Worm (Caenorhabditis elegans) whole organism, mixed stage, embryonic: ENCODE results near the gene C05B5.11.
A peak's percentile ranks its signal among the peaks of the same experiment; 100 is the strongest.

Experiments used
- ces-1 ChIP-seq: fragments of 150-350 bp; optimal IDR thresholded peaks from 2 replicates; lab custom pipeline; 2014; ENCODE audit warnings: missing biosample characterization, missing genetic modification reagents, missing genetic modification characterization
- flh-1 ChIP-seq: fragments of 200-800 bp; sonication (Bioruptor generic); optimal IDR thresholded peaks from 2 replicates; lab custom pipeline; 2018; ENCODE audit warnings: mild to moderate bottlenecking, missing genetic modification characterization, moderate library complexity, missing compliant biosample characterization
- lin-13 ChIP-seq: fragments of 150-350 bp; optimal IDR thresholded peaks from 2 replicates; lab custom pipeline; 2014; ENCODE audit warnings: missing biosample characterization, missing genetic modification characterization
- lsy-2 ChIP-seq: fragments of 150-350 bp; optimal IDR thresholded peaks from 2 replicates; lab custom pipeline; 2014; ENCODE audit warnings: missing biosample characterization, missing genetic modification characterization
- nhr-237 ChIP-seq: fragments of 150-350 bp; optimal IDR thresholded peaks from 2 replicates; lab custom pipeline; 2014; ENCODE audit warnings: missing biosample characterization, missing genetic modification characterization
- pha-4 ChIP-seq: fragments of 150-350 bp; optimal IDR thresholded peaks from 2 replicates; lab custom pipeline; 2018; ENCODE audit warnings: missing biosample characterization, missing genetic modification reagents, missing genetic modification characterization
- snpc-4 ChIP-seq: fragments of 150-350 bp; optimal IDR thresholded peaks from 2 replicates; lab custom pipeline; 2014; ENCODE audit warnings: missing biosample characterization, missing genetic modification characterization
- tbx-8 ChIP-seq: fragments of 200-800 bp; sonication (Bioruptor generic); optimal IDR thresholded peaks from 2 replicates; lab custom pipeline; 2018; ENCODE audit warnings: mild to moderate bottlenecking, missing genetic modification characterization, moderate library complexity, missing compliant biosample characterization
- unc-39 ChIP-seq: fragments of 150-350 bp; optimal IDR thresholded peaks from 2 replicates; lab custom pipeline; 2014; ENCODE audit warnings: missing biosample characterization, missing genetic modification characterization
- unc-62 ChIP-seq: fragments of 150-350 bp; optimal IDR thresholded peaks from 2 replicates; lab custom pipeline; 2014; ENCODE audit warnings: missing biosample characterization, missing genetic modification reagents, missing genetic modification characterization

DNA sequence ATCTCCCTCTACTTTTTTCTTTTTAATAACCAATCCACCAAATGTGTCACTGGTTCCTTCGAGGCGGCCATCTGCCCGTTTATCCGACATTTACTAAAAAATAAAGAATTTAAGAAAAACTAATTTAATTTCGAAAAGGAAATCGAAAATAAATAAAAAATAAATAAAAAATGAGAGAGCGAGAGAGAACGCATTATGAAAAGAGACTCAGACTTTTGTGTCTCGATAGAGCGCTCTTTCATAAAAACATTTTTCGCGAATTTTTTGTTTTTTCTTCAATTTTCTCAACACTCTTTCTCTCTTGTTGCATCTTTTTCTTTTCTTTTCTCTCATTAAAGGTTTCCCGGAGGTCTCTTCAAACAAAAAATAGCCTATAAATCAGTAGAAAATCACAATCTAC lies 48.2 kb upstream of the C05B5.11 start, which contains the start of gene mog-1:
- no peak for TF ChIP-seq lin-13
- TF ChIP-seq pha-4 (tag; lab: Kevin White, UChicago) = no peak
- TF ChIP-seq nhr-237 (tag; lab: Kevin White, UChicago) = no peak
- TF ChIP-seq flh-1 (GFP tag; lab: Kevin White, UChicago) = no peak
- TF ChIP-seq snpc-4 = no peak
- peak; percentile 50 for TF ChIP-seq ces-1 (GFP tag; lab: Kevin White, UChicago)
- TF ChIP-seq unc-62 = no peak
- peak; percentile 36 for TF ChIP-seq lsy-2
- TF ChIP-seq tbx-8 (GFP tag; lab: Kevin White, UChicago) = no peak
- no peak for TF ChIP-seq unc-39 (tag; lab: Kevin White, UChicago)
